Fruit fly (Drosophila melanogaster) whole organism, prepupa: ENCODE measurements around the gene CG8833.
A peak's percentile ranks its signal among the peaks of the same experiment; 100 is the strongest.

ENCODE experiments used
- Blimp-1 ChIP-seq: fragments of 200-800 bp; sonication (Bioruptor generic); optimal IDR thresholded peaks from 3 replicates; lab custom pipeline; 2017; ENCODE audit warnings: missing biosample characterization, missing genetic modification characterization, mild to moderate bottlenecking, moderate library complexity, missing genetic modification reagents
- CG10631 ChIP-seq: fragments of 200-800 bp; sonication (Bioruptor generic); optimal IDR thresholded peaks from 2 replicates; lab custom pipeline; 2016; ENCODE audit warnings: missing biosample characterization, missing genetic modification characterization
- CG10669 ChIP-seq: fragments of 200-800 bp; sonication (Bioruptor generic); optimal IDR thresholded peaks from 3 replicates; lab custom pipeline; 2018; ENCODE audit warnings: missing biosample characterization, mild to moderate bottlenecking, missing genetic modification characterization, moderate library complexity
- CG11294 ChIP-seq: fragments of 200-800 bp; sonication (Bioruptor generic); IDR thresholded peaks from 2 replicates; pipeline ENCODE4 v1.3.6; 2022; ENCODE audit warnings: missing biosample characterization, missing genetic modification characterization
- CG11902 ChIP-seq: fragments of 200-800 bp; sonication (Bioruptor generic); optimal IDR thresholded peaks from 3 replicates; lab custom pipeline; 2016; ENCODE audit warnings: missing biosample characterization, missing genetic modification characterization
- CG16779 ChIP-seq: fragments of 200-800 bp; sonication (Bioruptor generic); optimal IDR thresholded peaks from 3 replicates; lab custom pipeline; 2017; ENCODE audit warnings: missing biosample characterization, mild to moderate bottlenecking, missing genetic modification characterization
- CG3032 ChIP-seq: fragments of 200-800 bp; optimal IDR thresholded peaks from 2 replicates; lab custom pipeline; 2019; ENCODE audit warnings: missing biosample characterization, mild to moderate bottlenecking, missing genetic modification characterization, moderate library complexity
- CG31627 ChIP-seq: fragments of 200-800 bp; sonication (Bioruptor generic); optimal IDR thresholded peaks from 3 replicates; lab custom pipeline; 2016; ENCODE audit warnings: missing biosample characterization, missing genetic modification characterization
- CG32006 ChIP-seq: fragments of 200-800 bp; sonication (Bioruptor generic); optimal IDR thresholded peaks from 3 replicates; lab custom pipeline; 2017; ENCODE audit warnings: missing biosample characterization, mild to moderate bottlenecking, missing genetic modification characterization
- CG34406 ChIP-seq: fragments of 200-800 bp; sonication (Bioruptor generic); optimal IDR thresholded peaks from 3 replicates; lab custom pipeline; 2016; ENCODE audit warnings: missing biosample characterization, missing genetic modification characterization
- CG3919 ChIP-seq: fragments of 200-800 bp; sonication (Bioruptor generic); optimal IDR thresholded peaks from 3 replicates; lab custom pipeline; 2016; ENCODE audit warnings: missing biosample characterization, missing genetic modification characterization
- CG6276 ChIP-seq: fragments of 200-800 bp; sonication (Bioruptor generic); optimal IDR thresholded peaks from 2 replicates; lab custom pipeline; 2017; ENCODE audit warnings: missing biosample characterization, mild to moderate bottlenecking, missing genetic modification characterization
- CG6792 ChIP-seq: fragments of 200-800 bp; sonication (Bioruptor generic); optimal IDR thresholded peaks from 3 replicates; lab custom pipeline; 2016; ENCODE audit warnings: missing biosample characterization, missing genetic modification characterization
- CG6808 ChIP-seq: fragments of 200-800 bp; sonication (Bioruptor generic); optimal IDR thresholded peaks from 3 replicates; lab custom pipeline; 2017; ENCODE audit warnings: missing biosample characterization, missing genetic modification characterization, mild to moderate bottlenecking, moderate library complexity, missing genetic modification reagents
- CG8119 ChIP-seq: fragments of 200-800 bp; sonication (Bioruptor generic); IDR thresholded peaks from 3 replicates; pipeline ENCODE4 v1.3.6; 2022; ENCODE audit warnings: missing biosample characterization, missing genetic modification characterization
- CG8319 ChIP-seq: fragments of 200-800 bp; sonication (Bioruptor generic); optimal IDR thresholded peaks from 3 replicates; lab custom pipeline; 2016; ENCODE audit warnings: missing biosample characterization, missing genetic modification characterization
- CG8632 ChIP-seq: fragments of 200-800 bp; sonication (Bioruptor generic); optimal IDR thresholded peaks from 3 replicates; lab custom pipeline; 2016; ENCODE audit warnings: missing biosample characterization, missing genetic modification characterization
- CG9139 ChIP-seq: fragments of 200-800 bp; sonication (Bioruptor generic); optimal IDR thresholded peaks from 3 replicates; lab custom pipeline; 2017; ENCODE audit warnings: missing biosample characterization, mild to moderate bottlenecking, missing genetic modification characterization
- Eip75B ChIP-seq: fragments of 200-800 bp; sonication (Bioruptor generic); optimal IDR thresholded peaks from 3 replicates; lab custom pipeline; 2016; ENCODE audit warnings: missing biosample characterization, missing genetic modification characterization
- Eip78C ChIP-seq: fragments of 200-800 bp; sonication (Bioruptor generic); peaks from one replicate; lab custom pipeline; 2016; ENCODE audit warnings: missing biosample characterization, missing genetic modification characterization
- Eip93F ChIP-seq: fragments of 200-800 bp; sonication (Bioruptor generic); optimal IDR thresholded peaks from 2 replicates; lab custom pipeline; 2016; ENCODE audit warnings: missing biosample characterization, mild to moderate bottlenecking, missing genetic modification characterization
- Ets21C ChIP-seq: fragments of 200-800 bp; sonication (Bioruptor generic); optimal IDR thresholded peaks from 3 replicates; lab custom pipeline; 2016; ENCODE audit warnings: missing biosample characterization, missing genetic modification characterization
- Ets96B ChIP-seq: fragments of 200-800 bp; optimal IDR thresholded peaks from 2 replicates; lab custom pipeline; 2019; ENCODE audit warnings: missing biosample characterization, mild to moderate bottlenecking, missing genetic modification characterization, moderate library complexity
- Hr39 ChIP-seq: fragments of 200-800 bp; sonication (Bioruptor generic); optimal IDR thresholded peaks from 2 replicates; lab custom pipeline; 2016; ENCODE audit warnings: missing biosample characterization, missing genetic modification characterization
- Hr4 ChIP-seq: fragments of 200-800 bp; sonication (Bioruptor generic); optimal IDR thresholded peaks from 3 replicates; lab custom pipeline; 2016; ENCODE audit warnings: missing biosample characterization, missing genetic modification characterization
- Lpt ChIP-seq: fragments of 200-800 bp; sonication (Bioruptor generic); optimal IDR thresholded peaks from 3 replicates; lab custom pipeline; 2016; ENCODE audit warnings: missing biosample characterization, missing genetic modification characterization
- Met ChIP-seq: fragments of 200-800 bp; sonication (Bioruptor generic); optimal IDR thresholded peaks from 3 replicates; lab custom pipeline; 2016; ENCODE audit warnings: missing biosample characterization, missing genetic modification characterization
- OdsH ChIP-seq: fragments of 200-800 bp; sonication (Bioruptor generic); optimal IDR thresholded peaks from 3 replicates; lab custom pipeline; 2016; ENCODE audit warnings: missing biosample characterization, missing genetic modification characterization
- Smox ChIP-seq: fragments of 200-800 bp; sonication (Bioruptor generic); optimal IDR thresholded peaks from 3 replicates; lab custom pipeline; 2016; ENCODE audit warnings: missing biosample characterization, missing genetic modification characterization
- Sox102F ChIP-seq: fragments of 200-800 bp; sonication (Bioruptor generic); optimal IDR thresholded peaks from 2 replicates; lab custom pipeline; 2016; ENCODE audit warnings: missing biosample characterization, mild to moderate bottlenecking, missing genetic modification characterization
- Sox14 ChIP-seq: fragments of 200-800 bp; sonication (Bioruptor generic); optimal IDR thresholded peaks from 3 replicates; lab custom pipeline; 2016; ENCODE audit warnings: missing biosample characterization, missing genetic modification characterization
- achi ChIP-seq: fragments of 200-800 bp; sonication (Bioruptor generic); optimal IDR thresholded peaks from 3 replicates; lab custom pipeline; 2016; ENCODE audit warnings: missing biosample characterization, missing genetic modification characterization
- acj6 ChIP-seq: fragments of 200-800 bp; sonication (Bioruptor generic); optimal IDR thresholded peaks from 3 replicates; lab custom pipeline; 2016; ENCODE audit warnings: missing biosample characterization, missing genetic modification characterization
- dsx ChIP-seq: fragments of 200-800 bp; optimal IDR thresholded peaks from 3 replicates; lab custom pipeline; 2019; ENCODE audit warnings: missing biosample characterization, mild to moderate bottlenecking, missing genetic modification characterization, moderate library complexity; ENCODE audit not compliant: poor library complexity, severe bottlenecking
- eg ChIP-seq: fragments of 200-800 bp; sonication (Bioruptor generic); IDR thresholded peaks from 3 replicates; pipeline ENCODE4 v1.3.6; 2022; ENCODE audit warnings: missing biosample characterization, missing genetic modification characterization
- esn ChIP-seq: fragments of 200-800 bp; sonication (Bioruptor generic); optimal IDR thresholded peaks from 2 replicates; lab custom pipeline; 2016; ENCODE audit warnings: missing biosample characterization, mild to moderate bottlenecking, missing genetic modification characterization, moderate library complexity
- fd59A ChIP-seq: fragments of 200-800 bp; sonication (Bioruptor generic); optimal IDR thresholded peaks from 2 replicates; lab custom pipeline; 2017; ENCODE audit warnings: missing biosample characterization, mild to moderate bottlenecking, missing genetic modification characterization, missing genetic modification reagents
- fd85E ChIP-seq: fragments of 200-800 bp; sonication (Bioruptor generic); optimal IDR thresholded peaks from 3 replicates; lab custom pipeline; 2016; ENCODE audit warnings: missing biosample characterization, missing genetic modification characterization
- lz ChIP-seq: fragments of 200-800 bp; sonication (Bioruptor generic); optimal IDR thresholded peaks from 3 replicates; lab custom pipeline; 2016; ENCODE audit warnings: missing biosample characterization, missing genetic modification characterization
- net ChIP-seq: fragments of 200-800 bp; sonication (Bioruptor generic); optimal IDR thresholded peaks from 3 replicates; lab custom pipeline; 2016; ENCODE audit warnings: missing biosample characterization, missing genetic modification characterization
- pdm3 ChIP-seq: fragments of 200-800 bp; sonication (Bioruptor generic); optimal IDR thresholded peaks from 3 replicates; lab custom pipeline; 2016; ENCODE audit warnings: missing biosample characterization, missing genetic modification characterization
- salr ChIP-seq, 2 experiments: fragments of 200-800 bp; sonication (Bioruptor generic); optimal IDR thresholded peaks; 3 replicates each; lab custom pipeline; 2016 to 2018; ENCODE audit warnings: missing biosample characterization in 2 of 2, missing genetic modification characterization in 2 of 2, mild to moderate bottlenecking in 1 of 2
- spab ChIP-seq: fragments of 200-800 bp; sonication (Bioruptor generic); optimal IDR thresholded peaks from 2 replicates; lab custom pipeline; 2017; ENCODE audit warnings: missing biosample characterization, mild to moderate bottlenecking, missing genetic modification characterization, missing genetic modification reagents
- ss ChIP-seq, 2 experiments: fragments of 200-800 bp; sonication (Bioruptor generic); optimal IDR thresholded peaks; 2 replicates in 1 of 2; 3 replicates in 1 of 2; lab custom pipeline; 2017 to 2018; ENCODE audit warnings: mild to moderate bottlenecking in 2 of 2, missing biosample characterization in 2 of 2, missing genetic modification characterization in 2 of 2, moderate library complexity in 1 of 2
- svp ChIP-seq: fragments of 200-800 bp; sonication (Bioruptor generic); peaks from one replicate; lab custom pipeline; 2016; ENCODE audit warnings: missing biosample characterization, missing genetic modification characterization
- topi ChIP-seq: fragments of 200-800 bp; sonication (Bioruptor generic); optimal IDR thresholded peaks from 3 replicates; lab custom pipeline; 2016; ENCODE audit warnings: missing biosample characterization, missing genetic modification characterization

The CG8833 gene

DNA sequence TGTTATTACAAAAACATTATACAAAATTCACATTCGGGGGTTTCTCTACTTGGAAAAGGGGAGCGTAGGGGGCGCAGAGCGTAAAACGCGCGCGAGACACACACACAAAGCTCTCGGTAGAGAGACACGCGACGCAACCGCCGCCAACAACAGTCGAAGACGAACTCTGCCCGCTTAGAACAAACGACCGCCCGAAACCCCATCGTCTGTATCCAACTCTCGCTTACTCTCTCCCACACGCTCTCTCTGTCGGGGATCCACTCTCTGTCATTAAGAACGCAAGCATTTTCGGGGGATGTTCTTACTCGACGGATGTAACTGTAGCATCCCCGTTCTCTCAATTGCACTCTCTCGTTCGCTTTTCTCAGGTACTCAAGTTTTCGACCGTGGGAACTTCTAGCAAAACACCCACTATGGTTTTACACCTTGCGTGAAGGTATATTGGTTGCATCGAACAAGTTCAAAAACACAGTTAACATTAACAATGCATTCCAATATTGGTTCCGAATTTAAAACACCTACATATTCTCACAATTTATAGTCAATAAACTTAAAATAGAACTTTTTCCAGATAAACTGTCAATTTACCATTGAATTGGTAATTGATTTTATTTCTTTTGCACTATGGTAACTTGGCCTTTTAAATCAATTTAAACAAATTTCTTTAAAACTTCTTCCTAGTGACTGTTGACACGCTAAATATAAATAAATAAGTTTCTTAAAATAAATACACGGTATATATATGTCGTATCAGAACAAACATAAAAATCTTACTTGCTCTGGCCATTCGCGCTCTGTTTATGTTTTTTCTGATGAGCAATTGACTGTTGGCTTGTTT is 8.8 kb downstream of the CG8833 start (continued):
- TF ChIP-seq Ets96B (tag; lab: Kevin White, UChicago): peak; percentile 70
- TF ChIP-seq fd85E (GFP tag; lab: Kevin White, UChicago): no peak
- peak; percentile 18; the same call in 2 of the 3 replicates for TF ChIP-seq eg (GFP tag; lab: Robert Waterston, UW)
- no peak for TF ChIP-seq CG9139 (GFP tag; lab: Kevin White, UChicago)
- peak; percentile 34; the same call in 1 of the 2 replicates for TF ChIP-seq CG11294 (GFP tag; lab: Robert Waterston, UW)
- peak; percentile 48 for TF ChIP-seq CG6808 (GFP tag; lab: Kevin White, UChicago)
- peak; percentile 85 for TF ChIP-seq Eip78C (GFP tag; lab: Kevin White, UChicago)
- peak; percentile 67 for TF ChIP-seq net (GFP tag; lab: Kevin White, UChicago)
- TF ChIP-seq svp (GFP tag; lab: Kevin White, UChicago): peak; percentile 84
- peak; percentile 35 to 63 for TF ChIP-seq ss (GFP tag; optimal IDR thresholded peaks at IDR 0.05; lab: Kevin White, UChicago)

DNA sequence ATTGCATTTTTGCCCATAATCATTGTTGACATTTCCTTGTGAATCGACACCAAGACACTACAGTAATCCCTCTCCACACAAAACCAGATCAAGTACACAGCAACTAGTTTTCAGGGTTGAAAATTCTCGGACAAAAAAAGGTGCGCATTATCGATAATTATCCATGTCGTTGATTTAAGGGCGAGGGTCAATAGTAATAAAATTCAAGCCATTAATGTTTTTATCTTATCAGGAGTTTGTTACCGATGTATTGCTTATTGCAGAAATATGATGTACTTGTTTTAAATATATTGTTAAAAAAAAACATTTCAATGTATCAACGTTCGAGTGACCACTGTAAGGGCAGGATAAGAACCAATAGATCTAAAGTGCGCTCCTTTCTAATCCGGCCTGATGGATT is 10.0 kb downstream of the CG8833 start:
- TF ChIP-seq Eip93F (GFP tag; lab: Kevin White, UChicago) (no peak), achi (GFP tag; lab: Kevin White, UChicago) (peak; percentile 47), CG10669 (GFP tag; lab: Kevin White, UChicago) (peak; percentile 43), Sox102F (GFP tag; lab: Kevin White, UChicago) (peak; percentile 32), salr (GFP tag; optimal IDR thresholded peaks at IDR 0.05; lab: Kevin White, UChicago) (peak in 1 of 2 experiments; percentile 38), CG34406 (GFP tag; lab: Kevin White, UChicago) (no peak), CG3919 (GFP tag; lab: Kevin White, UChicago) (peak; percentile 14), lz (peak; percentile 0), fd59A (GFP tag; lab: Kevin White, UChicago) (no peak), CG11902 (no peak), dsx (GFP tag; lab: Kevin White, UChicago) (no peak), CG10631 (peak; percentile 2), spab (GFP tag; lab: Kevin White, UChicago) (no peak), CG11294 (GFP tag; lab: Robert Waterston, UW) (no peak), ss (GFP tag; optimal IDR thresholded peaks at IDR 0.05; lab: Kevin White, UChicago) (peak in 1 of 2 experiments; percentile 15), net (GFP tag; lab: Kevin White, UChicago) (peak; percentile 13), CG6808 (GFP tag; lab: Kevin White, UChicago) (peak; percentile 15), Blimp-1 (GFP tag; lab: Kevin White, UChicago) (no peak), svp (GFP tag; lab: Kevin White, UChicago) (peak; percentile 34), CG31627 (GFP tag; lab: Kevin White, UChicago) (no peak), CG6792 (GFP tag; lab: Kevin White, UChicago) (peak; percentile 8), fd85E (GFP tag; lab: Kevin White, UChicago) (no peak), esn (GFP tag; lab: Kevin White, UChicago) (peak; percentile 8), Hr39 (GFP tag; lab: Kevin White, UChicago) (peak; percentile 38), Met (GFP tag; lab: Kevin White, UChicago) (peak; percentile 23), acj6 (GFP tag; lab: Kevin White, UChicago) (peak; percentile 48), CG8319 (no peak), topi (GFP tag; lab: Kevin White, UChicago) (peak; percentile 6), Lpt (GFP tag; lab: Kevin White, UChicago) (no peak), CG8632 (GFP tag; lab: Kevin White, UChicago) (peak; percentile 12), Hr4 (GFP tag; lab: Kevin White, UChicago) (peak; percentile 34), Ets96B (tag; lab: Kevin White, UChicago) (peak; percentile 33), Smox (GFP tag; lab: Kevin White, UChicago) (no peak), Eip75B (GFP tag; lab: Kevin White, UChicago) (no peak), eg (GFP tag; lab: Robert Waterston, UW) (peak; percentile 16; the same call in 1 of the 3 replicates), CG16779 (tag; lab: Kevin White, UChicago) (no peak), CG8119 (GFP tag; lab: Robert Waterston, UW) (no peak), CG32006 (peak; percentile 41), OdsH (GFP tag; lab: Kevin White, UChicago) (peak; percentile 21), Eip78C (GFP tag; lab: Kevin White, UChicago) (peak; percentile 49), pdm3 (peak; percentile 31), CG3032 (tag; lab: Kevin White, UChicago) (peak; percentile 28), Ets21C (GFP tag; lab: Kevin White, UChicago) (no peak), Sox14 (GFP tag; lab: Kevin White, UChicago) (peak; percentile 3), CG6276 (GFP tag; lab: Kevin White, UChicago) (no peak)
